Fruit fly (Drosophila melanogaster) whole organism, embryonic: Measurements from ENCODE around the gene CG46304.

Experiments used
- Adf1 ChIP-seq: fragments of 200-800 bp; sonication (Bioruptor generic); IDR thresholded peaks from 2 replicates; pipeline ENCODE4 v1.3.6; 2022; ENCODE audit warnings: missing biosample characterization, missing genetic modification characterization
- Bgb ChIP-seq: fragments of 200-800 bp; sonication (Bioruptor generic); IDR thresholded peaks from 2 replicates; pipeline ENCODE4 v1.3.6; 2022; ENCODE audit warnings: missing biosample characterization, missing genetic modification characterization; ENCODE audit not compliant: partially characterized antibody
- CG1024 ChIP-seq: fragments of 200-800 bp; sonication (Bioruptor generic); IDR thresholded peaks from 2 replicates; pipeline ENCODE4 v1.3.6; 2022; ENCODE audit warnings: missing biosample characterization, missing genetic modification characterization
- CG10366 ChIP-seq: fragments of 200-800 bp; sonication (Bioruptor generic); IDR thresholded peaks from 2 replicates; pipeline ENCODE4 v1.3.6; 2022; ENCODE audit warnings: missing biosample characterization, missing genetic modification characterization
- CG11247 ChIP-seq: fragments of 200-800 bp; sonication (Bioruptor generic); IDR thresholded peaks from 2 replicates; pipeline ENCODE4 v1.3.6; 2022; ENCODE audit warnings: missing biosample characterization, missing genetic modification characterization
- CG11560 ChIP-seq: fragments of 200-800 bp; sonication (Bioruptor generic); IDR thresholded peaks from 3 replicates; pipeline ENCODE4 v1.3.6; 2022; ENCODE audit warnings: missing biosample characterization, missing genetic modification characterization
- CG11723 ChIP-seq: fragments of 200-800 bp; sonication (Bioruptor generic); optimal IDR thresholded peaks from 2 replicates; lab custom pipeline; 2017; ENCODE audit warnings: missing biosample characterization, mild to moderate bottlenecking, missing genetic modification characterization
- CG12744 ChIP-seq: fragments of 200-800 bp; sonication (Bioruptor generic); optimal IDR thresholded peaks from 2 replicates; lab custom pipeline; 2016; ENCODE audit warnings: missing biosample characterization, missing genetic modification characterization
- CG13775 ChIP-seq: fragments of 200-800 bp; sonication (Bioruptor generic); optimal IDR thresholded peaks from 3 replicates; lab custom pipeline; 2017; ENCODE audit warnings: missing biosample characterization, mild to moderate bottlenecking, missing genetic modification characterization
- CG1529 ChIP-seq: fragments of 200-800 bp; sonication (Bioruptor generic); optimal IDR thresholded peaks from 3 replicates; lab custom pipeline; 2018; ENCODE audit warnings: missing biosample characterization, missing genetic modification characterization
- CG1647 ChIP-seq: fragments of 200-800 bp; sonication (Bioruptor generic); optimal IDR thresholded peaks from 3 replicates; lab custom pipeline; 2016; ENCODE audit warnings: missing biosample characterization, missing genetic modification characterization
- CG2199 ChIP-seq: fragments of 200-800 bp; sonication (Bioruptor generic); IDR thresholded peaks from 3 replicates; pipeline ENCODE4 v1.3.6; 2022; ENCODE audit warnings: missing biosample characterization, missing genetic modification characterization
- CG32772 ChIP-seq: fragments of 200-800 bp; sonication (Bioruptor generic); IDR thresholded peaks from 2 replicates; pipeline ENCODE4 v1.3.6; 2022; ENCODE audit warnings: missing biosample characterization, missing genetic modification characterization
- CG33213 ChIP-seq: fragments of 200-800 bp; sonication (Bioruptor generic); optimal IDR thresholded peaks from 3 replicates; lab custom pipeline; 2016; ENCODE audit warnings: missing biosample characterization, missing genetic modification characterization
- CG34376 ChIP-seq: fragments of 200-800 bp; sonication (Bioruptor generic); optimal IDR thresholded peaks from 2 replicates; lab custom pipeline; 2018; ENCODE audit warnings: missing biosample characterization, mild to moderate bottlenecking, missing genetic modification characterization
- CG4820 ChIP-seq: fragments of 200-800 bp; sonication (Bioruptor generic); optimal IDR thresholded peaks from 3 replicates; lab custom pipeline; 2016; ENCODE audit warnings: missing biosample characterization, missing genetic modification characterization
- CG6683 ChIP-seq: fragments of 200-800 bp; sonication (Bioruptor generic); optimal IDR thresholded peaks from 2 replicates; lab custom pipeline; 2017; ENCODE audit warnings: missing biosample characterization, mild to moderate bottlenecking, missing genetic modification characterization, missing genetic modification reagents
- CG6689 ChIP-seq: fragments of 200-800 bp; sonication (Bioruptor generic); IDR thresholded peaks from 2 replicates; pipeline ENCODE4 v1.3.6; 2022; ENCODE audit warnings: missing biosample characterization, missing genetic modification characterization
- CG7271 ChIP-seq: fragments of 200-800 bp; sonication (Bioruptor generic); optimal IDR thresholded peaks from 2 replicates; lab custom pipeline; 2018; ENCODE audit warnings: missing biosample characterization, mild to moderate bottlenecking, missing genetic modification characterization, moderate library complexity
- CG7556 ChIP-seq: fragments of 200-800 bp; sonication (Bioruptor generic); optimal IDR thresholded peaks from 2 replicates; lab custom pipeline; 2017; ENCODE audit warnings: missing biosample characterization, mild to moderate bottlenecking, missing genetic modification characterization
- CG7928 ChIP-seq: fragments of 200-800 bp; sonication (Bioruptor generic); optimal IDR thresholded peaks from 2 replicates; lab custom pipeline; 2017; ENCODE audit warnings: missing biosample characterization, mild to moderate bottlenecking, missing genetic modification characterization
- CG8290 ChIP-seq, 3 experiments: fragments of 200-800 bp; sonication (Bioruptor generic); optimal IDR thresholded peaks; 2 replicates each; lab custom pipeline; 2016 to 2019; ENCODE audit warnings: missing biosample characterization in 3 of 3, missing genetic modification characterization in 3 of 3, mild to moderate bottlenecking in 2 of 3, moderate library complexity in 1 of 3
- CG8359 ChIP-seq: fragments of 200-800 bp; sonication (Bioruptor generic); optimal IDR thresholded peaks from 2 replicates; lab custom pipeline; 2017; ENCODE audit warnings: missing biosample characterization, mild to moderate bottlenecking, missing genetic modification characterization, borderline replicate concordance
- CG8388 ChIP-seq: fragments of 200-800 bp; sonication (Bioruptor generic); optimal IDR thresholded peaks from 2 replicates; lab custom pipeline; 2019; ENCODE audit warnings: missing biosample characterization, mild to moderate bottlenecking, missing genetic modification characterization, moderate library complexity
- CG8765 ChIP-seq: fragments of 200-800 bp; sonication (Bioruptor generic); IDR thresholded peaks from 2 replicates; pipeline ENCODE4 v1.3.6; 2022; ENCODE audit warnings: missing biosample characterization, missing genetic modification characterization
- CG9817 ChIP-seq: fragments of 200-800 bp; sonication (Bioruptor generic); optimal IDR thresholded peaks from 2 replicates; lab custom pipeline; 2018; ENCODE audit warnings: missing biosample characterization, mild to moderate bottlenecking, missing genetic modification characterization, moderate library complexity
- Chrac-16 ChIP-seq: fragments of 200-800 bp; sonication (Bioruptor generic); optimal IDR thresholded peaks from 3 replicates; lab custom pipeline; 2016; ENCODE audit warnings: missing biosample characterization, missing genetic modification characterization
- D19A ChIP-seq: fragments of 200-800 bp; optimal IDR thresholded peaks from 3 replicates; lab custom pipeline; 2019; ENCODE audit warnings: missing biosample characterization, mild to moderate bottlenecking, missing genetic modification characterization, moderate library complexity
- Doc2 ChIP-seq: fragments of 200-800 bp; sonication (Bioruptor generic); IDR thresholded peaks from 2 replicates; pipeline ENCODE4 v1.3.6; 2022; ENCODE audit warnings: missing biosample characterization, missing genetic modification characterization
- Ets65A ChIP-seq: fragments of 200-800 bp; sonication (Bioruptor generic); peaks from one replicate; lab custom pipeline; 2016; ENCODE audit warnings: missing biosample characterization, missing genetic modification characterization
- HHEX ChIP-seq: fragments of 200-800 bp; sonication (Bioruptor generic); optimal IDR thresholded peaks from 3 replicates; lab custom pipeline; 2017; ENCODE audit warnings: missing biosample characterization, mild to moderate bottlenecking, missing genetic modification characterization, missing genetic modification reagents
- HLH3B ChIP-seq: fragments of 200-800 bp; sonication (Bioruptor generic); IDR thresholded peaks from 2 replicates; pipeline ENCODE4 v1.3.6; 2022; ENCODE audit warnings: missing biosample characterization, missing genetic modification characterization
- Hand ChIP-seq: fragments of 200-800 bp; sonication (Bioruptor generic); optimal IDR thresholded peaks from 2 replicates; lab custom pipeline; 2017; ENCODE audit warnings: mild to moderate bottlenecking, missing biosample characterization, missing genetic modification reagents, missing genetic modification characterization
- Lhr ChIP-seq: fragments of 200-800 bp; sonication (Bioruptor generic); optimal IDR thresholded peaks from 3 replicates; lab custom pipeline; 2017; ENCODE audit warnings: mild to moderate bottlenecking, missing biosample characterization, missing genetic modification reagents, missing genetic modification characterization
- Xrp1 ChIP-seq: fragments of 200-800 bp; sonication (Bioruptor generic); IDR thresholded peaks from 2 replicates; pipeline ENCODE4 v1.3.6; 2022; ENCODE audit warnings: missing biosample characterization, missing genetic modification characterization
- ac ChIP-seq: fragments of 200-800 bp; sonication (Bioruptor generic); optimal IDR thresholded peaks from 3 replicates; lab custom pipeline; 2017; ENCODE audit warnings: missing biosample characterization, mild to moderate bottlenecking, missing genetic modification characterization
- br ChIP-seq: fragments of >200 bp; optimal IDR thresholded peaks from 2 replicates; lab custom pipeline; 2017
- exex ChIP-seq: fragments of 200-800 bp; sonication (Bioruptor generic); optimal IDR thresholded peaks from 4 replicates; lab custom pipeline; 2018; ENCODE audit warnings: missing biosample characterization, mild to moderate bottlenecking, missing genetic modification characterization, moderate library complexity
- ftz-f1 ChIP-seq: fragments of 200-800 bp; sonication (Bioruptor generic); optimal IDR thresholded peaks from 2 replicates; lab custom pipeline; 2016; ENCODE audit warnings: missing biosample characterization, missing genetic modification characterization
- hkb ChIP-seq, 2 experiments: fragments of 200-800 bp in 1 of 2; fragments of >200 bp in 1 of 2; sonication (Bioruptor generic) in 1 of 2; IDR thresholded peaks in 1 of 2; optimal IDR thresholded peaks in 1 of 2; 2 replicates each; pipeline versions ENCODE4 v1.3.6 to Lab custom; 2017 to 2022; ENCODE audit warnings: missing biosample characterization in 1 of 2, missing genetic modification characterization in 1 of 2
- mld ChIP-seq: fragments of 200-800 bp; sonication (Bioruptor generic); IDR thresholded peaks from 3 replicates; pipeline ENCODE4 v1.3.6; 2022; ENCODE audit warnings: missing biosample characterization, missing genetic modification characterization; ENCODE audit not compliant: partially characterized antibody
- repo ChIP-seq: fragments of 200-800 bp; sonication (Bioruptor generic); optimal IDR thresholded peaks from 2 replicates; lab custom pipeline; 2016; ENCODE audit warnings: missing biosample characterization, missing genetic modification characterization
- row ChIP-seq: fragments of 200-800 bp; sonication (Bioruptor generic); IDR thresholded peaks from 3 replicates; pipeline ENCODE4 v1.3.6; 2022; ENCODE audit warnings: missing biosample characterization, missing genetic modification characterization
- run ChIP-seq: fragments of 200-800 bp; sonication (Bioruptor generic); optimal IDR thresholded peaks from 3 replicates; lab custom pipeline; 2018; ENCODE audit warnings: missing biosample characterization, mild to moderate bottlenecking, missing genetic modification characterization
- sens-2 ChIP-seq: fragments of 200-800 bp; sonication (Bioruptor generic); IDR thresholded peaks from 2 replicates; pipeline ENCODE4 v1.3.6; 2022; ENCODE audit warnings: missing biosample characterization, missing genetic modification characterization
- sima ChIP-seq: fragments of 200-800 bp; sonication (Bioruptor generic); optimal IDR thresholded peaks from 2 replicates; lab custom pipeline; 2016; ENCODE audit warnings: missing biosample characterization, missing genetic modification characterization
- tup ChIP-seq: fragments of 200-800 bp; sonication (Bioruptor generic); optimal IDR thresholded peaks from 2 replicates; lab custom pipeline; 2016; ENCODE audit warnings: missing biosample characterization, mild to moderate bottlenecking, missing genetic modification characterization, moderate library complexity
- unc-4 ChIP-seq: fragments of 200-800 bp; sonication (Bioruptor generic); IDR thresholded peaks from 2 replicates; pipeline ENCODE4 v1.3.6; 2022; ENCODE audit warnings: missing biosample characterization, missing genetic modification characterization; ENCODE audit not compliant: partially characterized antibody
- zfh1 ChIP-seq: fragments of 200-800 bp; sonication (Bioruptor generic); IDR thresholded peaks from 3 replicates; pipeline ENCODE4 v1.3.6; 2022; ENCODE audit warnings: missing biosample characterization, missing genetic modification characterization

Gene CG46304

DNA sequence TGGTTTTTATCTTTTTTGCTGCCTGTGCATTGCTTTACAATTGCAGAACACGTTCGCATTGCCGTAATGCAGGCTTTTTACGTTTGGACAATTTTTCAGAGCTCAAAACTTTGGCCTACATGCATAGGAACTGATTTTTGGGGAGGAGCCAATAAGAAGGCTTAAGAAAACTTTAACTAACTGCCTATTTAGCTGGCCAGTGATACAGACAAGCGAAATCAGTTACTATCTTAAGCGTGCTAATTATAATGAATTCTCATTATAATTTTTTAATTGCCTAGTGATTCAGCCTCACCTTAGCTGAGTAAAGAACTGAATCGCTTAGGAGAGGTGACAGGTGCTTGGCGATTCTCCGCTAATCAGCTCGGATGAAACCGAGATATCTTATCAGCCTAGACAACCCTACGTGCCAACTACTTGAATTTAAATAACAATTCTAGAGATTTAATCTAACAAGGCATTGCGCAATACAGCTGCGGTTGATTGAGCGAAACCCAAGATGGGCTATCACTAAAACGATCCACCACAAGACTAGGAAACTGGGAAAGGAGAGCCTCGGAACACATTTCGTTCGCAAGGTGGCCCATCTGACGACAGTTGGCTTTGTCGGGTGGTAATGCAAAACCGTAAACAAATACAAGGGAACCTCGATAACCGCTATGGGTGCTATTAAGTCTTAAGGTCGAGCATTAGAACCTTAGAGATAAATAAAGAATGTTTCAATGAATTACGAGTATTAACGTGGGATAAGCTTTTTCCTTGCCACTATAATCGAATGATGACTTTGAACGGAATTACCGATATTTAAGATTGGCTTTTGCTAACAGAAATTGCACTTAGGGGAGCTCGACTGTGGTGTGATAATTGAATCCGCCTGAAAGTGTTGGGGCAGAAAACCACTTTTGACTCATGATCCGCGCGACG is 39.4 kb downstream of the CG46304 start (continued):
- TF ChIP-seq Bgb (GFP tag; lab: Robert Waterston, UW) = no peak
- TF ChIP-seq row (GFP tag; lab: Robert Waterston, UW) = 0 out of 3 replicates have a peak, but pooled peaks have one; percentile 14
- TF ChIP-seq CG8765 (GFP tag; lab: Robert Waterston, UW) = no peak
- no peak for TF ChIP-seq CG8290 (GFP tag; optimal IDR thresholded peaks at IDR 0.05; lab: Kevin White, UChicago)
- TF ChIP-seq CG8290 (tag; optimal IDR thresholded peaks at IDR 0.05; lab: Kevin White, UChicago) = no peak
- no peak for TF ChIP-seq unc-4 (GFP tag; lab: Robert Waterston, UW)
- TF ChIP-seq ac (GFP tag; lab: Kevin White, UChicago) = no peak
- TF ChIP-seq mld = no peak
- no peak for TF ChIP-seq CG9817 (tag; lab: Kevin White, UChicago)
- no peak for TF ChIP-seq br (lab: Kevin White, UChicago)
- TF ChIP-seq CG2199 (GFP tag; lab: Robert Waterston, UW) = peak; percentile 49; the same call in 1 of the 3 replicates
- TF ChIP-seq CG34376 (GFP tag; lab: Kevin White, UChicago) = peak; percentile 39
- no peak for TF ChIP-seq CG10366 (GFP tag; lab: Robert Waterston, UW)
- no peak for TF ChIP-seq sens-2 (GFP tag; lab: Robert Waterston, UW)
- no peak for TF ChIP-seq CG33213 (GFP tag; lab: Kevin White, UChicago)
- TF ChIP-seq CG1647 = no peak
- TF ChIP-seq CG1024 (GFP tag; lab: Robert Waterston, UW) = no peak
- no peak for TF ChIP-seq CG1529 (GFP tag; lab: Kevin White, UChicago)
- TF ChIP-seq ftz-f1 (GFP tag; lab: Kevin White, UChicago) = no peak
- TF ChIP-seq CG6683 = no peak
- no peak for TF ChIP-seq CG8388 (GFP tag; lab: Kevin White, UChicago)
- TF ChIP-seq tup (GFP tag; lab: Kevin White, UChicago) = no peak
- no peak for TF ChIP-seq CG13775 (GFP tag; lab: Kevin White, UChicago)
- no peak for TF ChIP-seq CG7556 (GFP tag; lab: Kevin White, UChicago)
- no peak for TF ChIP-seq CG11723 (GFP tag; lab: Kevin White, UChicago)
- no peak for TF ChIP-seq HLH3B (GFP tag; lab: Robert Waterston, UW)
- TF ChIP-seq Adf1 (GFP tag; lab: Robert Waterston, UW) = no peak
- no peak for TF ChIP-seq Lhr (GFP tag; lab: Kevin White, UChicago)
- no peak for TF ChIP-seq Hand
- TF ChIP-seq HHEX (GFP tag; lab: Kevin White, UChicago) = no peak
- TF ChIP-seq repo (GFP tag; lab: Kevin White, UChicago) = no peak
- TF ChIP-seq CG6689 = no peak
- TF ChIP-seq D19A (tag; lab: Kevin White, UChicago) = no peak
- TF ChIP-seq sima = no peak
- TF ChIP-seq run = no peak
- no peak for TF ChIP-seq zfh1
- no peak for TF ChIP-seq Chrac-16 (GFP tag; lab: Kevin White, UChicago)
- TF ChIP-seq CG32772 = no peak
- no peak for TF ChIP-seq CG7928 (GFP tag; lab: Kevin White, UChicago)
- TF ChIP-seq CG11247 (GFP tag; lab: Robert Waterston, UW) = no peak
- TF ChIP-seq CG7271 (tag; lab: Kevin White, UChicago) = no peak
- no peak for TF ChIP-seq Doc2 (GFP tag; lab: Robert Waterston, UW)
- peak; percentile 8 for TF ChIP-seq Ets65A (GFP tag; lab: Kevin White, UChicago)
- no peak for TF ChIP-seq Xrp1 (GFP tag; lab: Robert Waterston, UW)
- TF ChIP-seq CG11560 (tag; lab: Robert Waterston, UW) = no peak
- TF ChIP-seq CG4820 (GFP tag; lab: Kevin White, UChicago) = no peak
- no peak for TF ChIP-seq CG8359 (GFP tag; lab: Kevin White, UChicago)
- TF ChIP-seq hkb (optimal IDR thresholded peaks at IDR 0.05; lab: Kevin White, UChicago) = no peak
- 0 out of 2 replicates have a peak, but pooled peaks have one; percentile 13 for TF ChIP-seq hkb (GFP tag; IDR thresholded peaks at IDR 0.05; lab: Robert Waterston, UW)
- no peak for TF ChIP-seq CG12744 (GFP tag; lab: Kevin White, UChicago)
- TF ChIP-seq exex (tag; lab: Kevin White, UChicago) = peak; percentile 90
